Fruit fly (Drosophila melanogaster) whole organism, embryonic: Measurements from ENCODE around the gene CG5521.

Experiments
- C15 ChIP-seq: fragments of 200-800 bp; sonication (Bioruptor generic); IDR thresholded peaks from 3 replicates; pipeline ENCODE4 v1.3.6; 2022; ENCODE audit warnings: missing biosample characterization, missing genetic modification characterization
- CG1024 ChIP-seq: fragments of 200-800 bp; sonication (Bioruptor generic); IDR thresholded peaks from 2 replicates; pipeline ENCODE4 v1.3.6; 2022; ENCODE audit warnings: missing biosample characterization, missing genetic modification characterization
- CG10274 ChIP-seq: fragments of 200-800 bp; sonication (Bioruptor generic); optimal IDR thresholded peaks from 3 replicates; lab custom pipeline; 2017; ENCODE audit warnings: missing biosample characterization, mild to moderate bottlenecking, missing genetic modification characterization
- CG11504 ChIP-seq: fragments of 200-800 bp; sonication (Bioruptor generic); optimal IDR thresholded peaks from 3 replicates; lab custom pipeline; 2019; ENCODE audit warnings: missing biosample characterization, mild to moderate bottlenecking, missing genetic modification characterization, moderate library complexity
- CG12155 ChIP-seq: fragments of 200-800 bp; sonication (Bioruptor generic); optimal IDR thresholded peaks from 3 replicates; lab custom pipeline; 2016; ENCODE audit warnings: missing biosample characterization, missing genetic modification characterization
- CG12299 ChIP-seq: fragments of 200-800 bp; sonication (Bioruptor generic); optimal IDR thresholded peaks from 2 replicates; lab custom pipeline; 2018; ENCODE audit warnings: missing biosample characterization, mild to moderate bottlenecking, missing genetic modification characterization
- CG1233 ChIP-seq: fragments of 200-800 bp; sonication (Bioruptor generic); optimal IDR thresholded peaks from 4 replicates; lab custom pipeline; 2018; ENCODE audit warnings: missing biosample characterization, mild to moderate bottlenecking, missing genetic modification characterization
- CG12659 ChIP-seq: fragments of 200-800 bp; sonication (Bioruptor generic); optimal IDR thresholded peaks from 3 replicates; lab custom pipeline; 2017; ENCODE audit warnings: mild to moderate bottlenecking, missing biosample characterization, missing genetic modification reagents, missing genetic modification characterization
- CG13123 ChIP-seq: fragments of 200-800 bp; sonication (Bioruptor generic); optimal IDR thresholded peaks from 2 replicates; lab custom pipeline; 2016; ENCODE audit warnings: missing biosample characterization, missing genetic modification characterization
- CG13894 ChIP-seq: fragments of 200-800 bp; sonication (Bioruptor generic); optimal IDR thresholded peaks from 3 replicates; lab custom pipeline; 2018; ENCODE audit warnings: missing biosample characterization, mild to moderate bottlenecking, missing genetic modification characterization, moderate library complexity
- CG15269 ChIP-seq: fragments of 200-800 bp; sonication (Bioruptor generic); optimal IDR thresholded peaks from 2 replicates; lab custom pipeline; 2018; ENCODE audit warnings: missing biosample characterization, mild to moderate bottlenecking, missing genetic modification characterization, moderate library complexity
- CG1529 ChIP-seq: fragments of 200-800 bp; sonication (Bioruptor generic); optimal IDR thresholded peaks from 3 replicates; lab custom pipeline; 2018; ENCODE audit warnings: missing biosample characterization, missing genetic modification characterization
- CG16863 ChIP-seq: fragments of 200-800 bp; sonication (Bioruptor generic); optimal IDR thresholded peaks from 3 replicates; lab custom pipeline; 2016; ENCODE audit warnings: missing biosample characterization, missing genetic modification characterization
- CG18476 ChIP-seq: fragments of 200-800 bp; sonication (Bioruptor generic); optimal IDR thresholded peaks from 2 replicates; lab custom pipeline; 2016; ENCODE audit warnings: missing biosample characterization, mild to moderate bottlenecking, missing genetic modification characterization
- CG32767 ChIP-seq: fragments of 200-800 bp; sonication (Bioruptor generic); IDR thresholded peaks from 2 replicates; pipeline ENCODE4 v1.3.6; 2022; ENCODE audit warnings: missing biosample characterization, missing genetic modification characterization
- CG3281 ChIP-seq: fragments of 200-800 bp; sonication (Bioruptor generic); optimal IDR thresholded peaks from 3 replicates; lab custom pipeline; 2017; ENCODE audit warnings: missing biosample characterization, mild to moderate bottlenecking, missing genetic modification characterization
- CG6254 ChIP-seq: fragments of 200-800 bp; sonication (Bioruptor generic); optimal IDR thresholded peaks from 3 replicates; lab custom pipeline; 2017; ENCODE audit warnings: mild to moderate bottlenecking, missing biosample characterization, missing genetic modification reagents, missing genetic modification characterization
- CG6765 ChIP-seq: fragments of 200-800 bp; sonication (Bioruptor generic); optimal IDR thresholded peaks from 3 replicates; lab custom pipeline; 2017; ENCODE audit warnings: missing biosample characterization, mild to moderate bottlenecking, missing genetic modification characterization
- CG6854 ChIP-seq: fragments of 200-800 bp; sonication (Bioruptor generic); optimal IDR thresholded peaks from 3 replicates; lab custom pipeline; 2017; ENCODE audit warnings: missing biosample characterization, mild to moderate bottlenecking, missing genetic modification characterization
- CG9727 ChIP-seq: fragments of 200-800 bp; sonication (Bioruptor generic); optimal IDR thresholded peaks from 3 replicates; lab custom pipeline; 2017; ENCODE audit warnings: missing biosample characterization, mild to moderate bottlenecking, missing genetic modification characterization
- D ChIP-seq, 2 experiments: fragments of 200-800 bp in 1 of 2; fragments of >200 bp in 1 of 2; sonication (Bioruptor generic) in 1 of 2; optimal IDR thresholded peaks; 2 replicates in 1 of 2; 3 replicates in 1 of 2; lab custom pipeline; 2017; ENCODE audit warnings: mild to moderate bottlenecking in 1 of 2, missing biosample characterization in 1 of 2, missing genetic modification characterization in 1 of 2, missing genetic modification reagents in 1 of 2
- Dll ChIP-seq: fragments of 200-800 bp; sonication (Bioruptor generic); IDR thresholded peaks from 4 replicates; pipeline ENCODE4 v1.3.6; 2022; ENCODE audit warnings: missing biosample characterization, missing genetic modification characterization; ENCODE audit not compliant: partially characterized antibody
- Doc2 ChIP-seq: fragments of 200-800 bp; sonication (Bioruptor generic); IDR thresholded peaks from 2 replicates; pipeline ENCODE4 v1.3.6; 2022; ENCODE audit warnings: missing biosample characterization, missing genetic modification characterization
- Doc3 ChIP-seq: fragments of 200-800 bp; sonication (Bioruptor generic); IDR thresholded peaks from 3 replicates; pipeline ENCODE4 v1.3.6; 2022; ENCODE audit warnings: missing biosample characterization, missing genetic modification characterization; ENCODE audit not compliant: partially characterized antibody
- ERR ChIP-seq: fragments of 200-800 bp; sonication (Bioruptor generic); optimal IDR thresholded peaks from 2 replicates; lab custom pipeline; 2016; ENCODE audit warnings: missing biosample characterization, missing genetic modification characterization
- Fer1 ChIP-seq: fragments of 200-800 bp; sonication (Bioruptor generic); optimal IDR thresholded peaks from 2 replicates; lab custom pipeline; 2017; ENCODE audit warnings: missing biosample characterization, mild to moderate bottlenecking, missing genetic modification characterization
- Gug ChIP-seq: fragments of 200-800 bp; sonication (Bioruptor generic); IDR thresholded peaks from 4 replicates; pipeline ENCODE4 v1.3.6; 2022; ENCODE audit warnings: missing biosample characterization, missing genetic modification characterization
- Kr ChIP-seq: fragments of 200-800 bp; sonication (Bioruptor generic); optimal IDR thresholded peaks from 2 replicates; lab custom pipeline; 2017; ENCODE audit warnings: missing biosample characterization, mild to moderate bottlenecking, missing genetic modification characterization
- MTF-1 ChIP-seq: fragments of 200-800 bp; sonication (Bioruptor generic); optimal IDR thresholded peaks from 2 replicates; lab custom pipeline; 2018; ENCODE audit warnings: missing biosample characterization, mild to moderate bottlenecking, missing genetic modification characterization, borderline replicate concordance
- Med ChIP-seq: fragments of 200-800 bp; sonication (Bioruptor generic); peaks from one replicate; lab custom pipeline; 2016; ENCODE audit warnings: missing biosample characterization, missing genetic modification characterization, mild to moderate bottlenecking, inconsistent platforms, moderate library complexity
- Meics ChIP-seq: fragments of 200-800 bp; sonication (Bioruptor generic); optimal IDR thresholded peaks from 2 replicates; lab custom pipeline; 2017; ENCODE audit warnings: missing biosample characterization, mild to moderate bottlenecking, missing genetic modification characterization
- Mes4 ChIP-seq: fragments of 200-800 bp; sonication (Bioruptor generic); optimal IDR thresholded peaks from 2 replicates; lab custom pipeline; 2016; ENCODE audit warnings: missing biosample characterization, missing genetic modification characterization
- Opbp ChIP-seq: fragments of 200-800 bp; sonication (Bioruptor generic); IDR thresholded peaks from 3 replicates; pipeline ENCODE4 v1.3.6; 2022; ENCODE audit warnings: missing biosample characterization, missing genetic modification characterization; ENCODE audit not compliant: partially characterized antibody
- Trl ChIP-seq, 3 experiments: fragments of >200 bp in 2 of 3; fragments of 200-800 bp in 1 of 3; sonication (Bioruptor generic) in 1 of 3; optimal IDR thresholded peaks; 2 replicates in 1 of 3; 3 replicates in 2 of 3; lab custom pipeline; 2016 to 2017; ENCODE audit warnings: missing biosample characterization in 1 of 3, missing genetic modification characterization in 1 of 3
- al ChIP-seq: fragments of 200-800 bp; sonication (Bioruptor generic); IDR thresholded peaks from 2 replicates; pipeline ENCODE4 v1.3.6; 2022; ENCODE audit warnings: missing biosample characterization, missing genetic modification characterization
- aop ChIP-seq: fragments of 200-800 bp; sonication (Bioruptor generic); IDR thresholded peaks from 2 replicates; pipeline ENCODE4 v1.3.6; 2022; ENCODE audit warnings: missing biosample characterization, missing genetic modification characterization
- ara ChIP-seq: fragments of 200-800 bp; sonication (Bioruptor generic); IDR thresholded peaks from 2 replicates; pipeline ENCODE4 v1.3.6; 2022; ENCODE audit warnings: missing biosample characterization, missing genetic modification characterization
- crol ChIP-seq: fragments of 200-800 bp; sonication (Bioruptor generic); IDR thresholded peaks from 2 replicates; pipeline ENCODE4 v1.3.6; 2022; ENCODE audit warnings: missing biosample characterization, missing genetic modification characterization
- dati ChIP-seq: fragments of 200-800 bp; sonication (Bioruptor generic); IDR thresholded peaks from 2 replicates; pipeline ENCODE4 v1.3.6; 2022; ENCODE audit warnings: missing biosample characterization, missing genetic modification characterization
- exex ChIP-seq: fragments of 200-800 bp; sonication (Bioruptor generic); optimal IDR thresholded peaks from 4 replicates; lab custom pipeline; 2018; ENCODE audit warnings: missing biosample characterization, mild to moderate bottlenecking, missing genetic modification characterization, moderate library complexity
- grau ChIP-seq: fragments of 200-800 bp; optimal IDR thresholded peaks from 3 replicates; lab custom pipeline; 2019; ENCODE audit warnings: missing biosample characterization, mild to moderate bottlenecking, missing genetic modification characterization, moderate library complexity
- jumu ChIP-seq: fragments of 200-800 bp; sonication (Bioruptor generic); optimal IDR thresholded peaks from 3 replicates; lab custom pipeline; 2016; ENCODE audit warnings: missing biosample characterization, missing genetic modification characterization
- kay ChIP-seq: fragments of 200-800 bp; sonication (Bioruptor generic); optimal IDR thresholded peaks from 2 replicates; lab custom pipeline; 2016; ENCODE audit warnings: missing biosample characterization, missing genetic modification characterization
- ken ChIP-seq: fragments of 200-800 bp; sonication (Bioruptor generic); IDR thresholded peaks from 3 replicates; pipeline ENCODE4 v1.3.6; 2022; ENCODE audit warnings: missing biosample characterization, missing genetic modification characterization
- oc ChIP-seq: fragments of 200-800 bp; sonication (Bioruptor generic); optimal IDR thresholded peaks from 2 replicates; lab custom pipeline; 2018; ENCODE audit warnings: missing biosample characterization, mild to moderate bottlenecking, missing genetic modification characterization, moderate library complexity
- p53 ChIP-seq: fragments of 200-800 bp; sonication (Bioruptor generic); optimal IDR thresholded peaks from 2 replicates; lab custom pipeline; 2016; ENCODE audit warnings: missing biosample characterization, missing genetic modification characterization
- shn ChIP-seq: fragments of 200-800 bp; sonication (Bioruptor generic); optimal IDR thresholded peaks from 3 replicates; lab custom pipeline; 2016; ENCODE audit warnings: missing biosample characterization, missing genetic modification characterization
- trem ChIP-seq: fragments of 200-800 bp; optimal IDR thresholded peaks from 3 replicates; lab custom pipeline; 2019; ENCODE audit warnings: missing biosample characterization, mild to moderate bottlenecking, missing genetic modification characterization, moderate library complexity
- twi ChIP-seq: fragments of 200-800 bp; optimal IDR thresholded peaks from 2 replicates; lab custom pipeline; 2019; ENCODE audit warnings: missing biosample characterization, mild to moderate bottlenecking, missing genetic modification characterization, moderate library complexity
- unpg ChIP-seq: fragments of 200-800 bp; sonication (Bioruptor generic); optimal IDR thresholded peaks from 3 replicates; lab custom pipeline; 2018; ENCODE audit warnings: missing biosample characterization, mild to moderate bottlenecking, missing genetic modification characterization, moderate library complexity

CG5521 gene

dm6 chr3R:26980282-26980691, 13.6 kb downstream of the CG5521 start (continued):
- TF ChIP-seq CG6254 (GFP tag; lab: Kevin White, UChicago): no peak
- TF ChIP-seq CG18476: no peak
- TF ChIP-seq C15: no peak
- no peak for TF ChIP-seq CG1233
- TF ChIP-seq Trl (optimal IDR thresholded peaks at IDR 0.05; lab: Kevin White, UChicago): peak; percentile 72 to 97
- no peak for TF ChIP-seq Trl (GFP tag; optimal IDR thresholded peaks at IDR 0.05; lab: Kevin White, UChicago)
- TF ChIP-seq dati: no peak
- TF ChIP-seq Meics (GFP tag; lab: Kevin White, UChicago): no peak
- no peak for TF ChIP-seq crol (GFP tag; lab: Robert Waterston, UW)
- TF ChIP-seq CG3281 (GFP tag; lab: Kevin White, UChicago): peak; percentile 48
- TF ChIP-seq CG11504: no peak
- peak; percentile 49 for TF ChIP-seq CG6854 (GFP tag; lab: Kevin White, UChicago)
- no peak for TF ChIP-seq Mes4 (GFP tag; lab: Kevin White, UChicago)
- no peak for TF ChIP-seq ken (GFP tag; lab: Robert Waterston, UW)
- peak; percentile 84 for TF ChIP-seq oc (tag; lab: Kevin White, UChicago)
- no peak for TF ChIP-seq Doc2 (GFP tag; lab: Robert Waterston, UW)
- no peak for TF ChIP-seq D (optimal IDR thresholded peaks at IDR 0.05; lab: Kevin White, UChicago)
- TF ChIP-seq D (GFP tag; optimal IDR thresholded peaks at IDR 0.05; lab: Kevin White, UChicago): no peak
- no peak for TF ChIP-seq kay (GFP tag; lab: Kevin White, UChicago)
- peak; percentile 16 for TF ChIP-seq MTF-1 (GFP tag; lab: Kevin White, UChicago)
- TF ChIP-seq Med (GFP tag; lab: Kevin White, UChicago): peak; percentile 83
- no peak for TF ChIP-seq Gug (GFP tag; lab: Robert Waterston, UW)
- TF ChIP-seq Dll (GFP tag; lab: Robert Waterston, UW): 0 out of 4 replicates have a peak, but pooled peaks have one; percentile 15
- no peak for TF ChIP-seq p53
- no peak for TF ChIP-seq CG32767 (GFP tag; lab: Robert Waterston, UW)
- no peak for TF ChIP-seq jumu (GFP tag; lab: Kevin White, UChicago)
- TF ChIP-seq al (GFP tag; lab: Robert Waterston, UW): no peak
- no peak for TF ChIP-seq CG1529 (GFP tag; lab: Kevin White, UChicago)
- TF ChIP-seq trem: no peak
- TF ChIP-seq CG13123: no peak
- TF ChIP-seq CG15269: no peak
- TF ChIP-seq CG1024: no peak
- TF ChIP-seq CG13894 (tag; lab: Kevin White, UChicago): peak; percentile 60
- TF ChIP-seq Opbp (GFP tag; lab: Robert Waterston, UW): peak; percentile 16; the same call in 1 of the 3 replicates
- no peak for TF ChIP-seq unpg (GFP tag; lab: Kevin White, UChicago)
- TF ChIP-seq Fer1 (GFP tag; lab: Kevin White, UChicago): peak; percentile 37
- TF ChIP-seq Kr: no peak
- TF ChIP-seq CG12659 (GFP tag; lab: Kevin White, UChicago): no peak
- TF ChIP-seq aop (GFP tag; lab: Robert Waterston, UW): no peak
- TF ChIP-seq CG12155: no peak
- no peak for TF ChIP-seq CG16863 (GFP tag; lab: Kevin White, UChicago)
- no peak for TF ChIP-seq CG12299 (tag; lab: Kevin White, UChicago)
- no peak for TF ChIP-seq CG9727 (GFP tag; lab: Kevin White, UChicago)
- no peak for TF ChIP-seq exex (tag; lab: Kevin White, UChicago)
- TF ChIP-seq ara (GFP tag; lab: Robert Waterston, UW): no peak
- TF ChIP-seq grau (tag; lab: Kevin White, UChicago): no peak
- TF ChIP-seq ERR (GFP tag; lab: Kevin White, UChicago): peak; percentile 15
- no peak for TF ChIP-seq Doc3 (GFP tag; lab: Robert Waterston, UW)
- peak; percentile 39 for TF ChIP-seq CG6765 (GFP tag; lab: Kevin White, UChicago)
- no peak for TF ChIP-seq shn
- no peak for TF ChIP-seq twi
- TF ChIP-seq CG10274 (GFP tag; lab: Kevin White, UChicago): no peak
